Worm (Caenorhabditis elegans) whole organism, mixed stage, embryonic: ENCODE data around the gene nhr-285.

Source experiments
- M03D4.4 ChIP-seq: sonication (generic microtip); optimal IDR thresholded peaks from 2 replicates; lab custom pipeline; 2017; ENCODE audit warnings: mild to moderate bottlenecking, missing genetic modification characterization, missing compliant biosample characterization
- bed-3 ChIP-seq: fragments of 200-800 bp; sonication (Bioruptor generic); optimal IDR thresholded peaks from 3 replicates; lab custom pipeline; 2018; ENCODE audit warnings: mild to moderate bottlenecking, missing genetic modification characterization, moderate library complexity, missing compliant biosample characterization
- blmp-1 ChIP-seq: fragments of 150-350 bp; optimal IDR thresholded peaks from 2 replicates; lab custom pipeline; 2014; ENCODE audit warnings: missing biosample characterization, missing genetic modification characterization
- ceh-43 ChIP-seq: fragments of 200-800 bp; sonication (Bioruptor generic); optimal IDR thresholded peaks from 2 replicates; lab custom pipeline; 2018; ENCODE audit warnings: mild to moderate bottlenecking, missing genetic modification characterization, moderate library complexity, missing compliant biosample characterization
- ceh-83 ChIP-seq: fragments of 200-800 bp; sonication (Bioruptor generic); optimal IDR thresholded peaks from 2 replicates; lab custom pipeline; 2018; ENCODE audit warnings: mild to moderate bottlenecking, missing genetic modification characterization, missing compliant biosample characterization
- ces-1 ChIP-seq: fragments of 150-350 bp; optimal IDR thresholded peaks from 2 replicates; lab custom pipeline; 2014; ENCODE audit warnings: missing biosample characterization, missing genetic modification reagents, missing genetic modification characterization
- cnd-1 ChIP-seq: fragments of 200-800 bp; sonication (Bioruptor generic); optimal IDR thresholded peaks from 2 replicates; lab custom pipeline; 2018; ENCODE audit warnings: mild to moderate bottlenecking, missing genetic modification characterization, missing compliant biosample characterization
- drap-1 ChIP-seq: fragments of 200-800 bp; sonication (Bioruptor generic); optimal IDR thresholded peaks from 3 replicates; lab custom pipeline; 2018; ENCODE audit warnings: mild to moderate bottlenecking, missing genetic modification characterization, missing compliant biosample characterization
- elt-1 ChIP-seq: sonication (generic microtip); optimal IDR thresholded peaks from 2 replicates; lab custom pipeline; 2017; ENCODE audit warnings: missing genetic modification characterization, mild to moderate bottlenecking, missing compliant biosample characterization, antibody characterized with exemption, moderate library complexity, borderline replicate concordance; ENCODE audit not compliant: insufficient read depth
- elt-3 ChIP-seq: fragments of 150-350 bp; optimal IDR thresholded peaks from 2 replicates; lab custom pipeline; 2014; ENCODE audit warnings: missing biosample characterization, missing genetic modification characterization
- flh-1 ChIP-seq: fragments of 200-800 bp; sonication (Bioruptor generic); optimal IDR thresholded peaks from 2 replicates; lab custom pipeline; 2018; ENCODE audit warnings: mild to moderate bottlenecking, missing genetic modification characterization, moderate library complexity, missing compliant biosample characterization
- ham-2 ChIP-seq: fragments of 200-800 bp; sonication (Bioruptor generic); optimal IDR thresholded peaks from 2 replicates; lab custom pipeline; 2018; ENCODE audit warnings: mild to moderate bottlenecking, missing genetic modification characterization, missing compliant biosample characterization
- hlh-1 ChIP-seq: fragments of 150-350 bp; optimal IDR thresholded peaks from 2 replicates; lab custom pipeline; 2014; ENCODE audit warnings: missing biosample characterization, missing genetic modification reagents, missing genetic modification characterization
- lin-13 ChIP-seq: fragments of 150-350 bp; optimal IDR thresholded peaks from 2 replicates; lab custom pipeline; 2014; ENCODE audit warnings: missing biosample characterization, missing genetic modification characterization
- lsy-2 ChIP-seq: fragments of 150-350 bp; optimal IDR thresholded peaks from 2 replicates; lab custom pipeline; 2014; ENCODE audit warnings: missing biosample characterization, missing genetic modification characterization
- mab-5 ChIP-seq: fragments of 150-350 bp; optimal IDR thresholded peaks from 2 replicates; lab custom pipeline; 2014; ENCODE audit warnings: missing biosample characterization, missing genetic modification characterization
- mep-1 ChIP-seq: fragments of 150-350 bp; optimal IDR thresholded peaks from 2 replicates; lab custom pipeline; 2017; ENCODE audit warnings: missing biosample characterization, missing genetic modification reagents, missing genetic modification characterization, inconsistent platforms
- mls-2 ChIP-seq: sonication (generic microtip); optimal IDR thresholded peaks from 2 replicates; lab custom pipeline; 2016; ENCODE audit warnings: mild to moderate bottlenecking, missing genetic modification characterization, moderate library complexity, missing compliant biosample characterization
- nhr-12 ChIP-seq: fragments of 150-350 bp; optimal IDR thresholded peaks from 2 replicates; lab custom pipeline; 2014; ENCODE audit warnings: missing biosample characterization, missing genetic modification characterization
- nhr-2 ChIP-seq: fragments of 150-350 bp; optimal IDR thresholded peaks from 2 replicates; lab custom pipeline; 2014; ENCODE audit warnings: missing biosample characterization, missing genetic modification characterization
- nhr-237 ChIP-seq: fragments of 150-350 bp; optimal IDR thresholded peaks from 2 replicates; lab custom pipeline; 2014; ENCODE audit warnings: missing biosample characterization, missing genetic modification characterization
- nhr-28 ChIP-seq: fragments of 150-350 bp; optimal IDR thresholded peaks from 2 replicates; lab custom pipeline; 2014; ENCODE audit warnings: missing biosample characterization, missing genetic modification characterization
- snpc-4 ChIP-seq: fragments of 150-350 bp; optimal IDR thresholded peaks from 2 replicates; lab custom pipeline; 2014; ENCODE audit warnings: missing biosample characterization, missing genetic modification characterization
- sptf-1 ChIP-seq: sonication (generic microtip); optimal IDR thresholded peaks from 2 replicates; lab custom pipeline; 2017; ENCODE audit warnings: mild to moderate bottlenecking, missing genetic modification characterization, moderate library complexity, missing compliant biosample characterization
- tbx-8 ChIP-seq: fragments of 200-800 bp; sonication (Bioruptor generic); optimal IDR thresholded peaks from 2 replicates; lab custom pipeline; 2018; ENCODE audit warnings: mild to moderate bottlenecking, missing genetic modification characterization, moderate library complexity, missing compliant biosample characterization
- unc-62 ChIP-seq: fragments of 150-350 bp; optimal IDR thresholded peaks from 2 replicates; lab custom pipeline; 2014; ENCODE audit warnings: missing biosample characterization, missing genetic modification reagents, missing genetic modification characterization
- zip-8 ChIP-seq: fragments of 150-350 bp; optimal IDR thresholded peaks from 2 replicates; lab custom pipeline; 2014; ENCODE audit warnings: missing biosample characterization, missing genetic modification characterization

nhr-285 gene

ce11 chrV:15792409-15792808, 13.4 kb upstream of the nhr-285 start, which contains the start of gene T26E4.4:
Gene T26E4.4, minus strand, starts transcription at chrV:15792509.
- TF ChIP-seq nhr-237 (tag; lab: Kevin White, UChicago) = no peak
- TF ChIP-seq ces-1 (GFP tag; lab: Kevin White, UChicago) = no peak
- TF ChIP-seq ceh-43 (GFP tag; lab: Kevin White, UChicago) = no peak
- TF ChIP-seq M03D4.4 (tag; lab: Kevin White, UChicago) = no peak
- TF ChIP-seq nhr-12 (tag; lab: Kevin White, UChicago) = no peak
- no peak for TF ChIP-seq mep-1
- no peak for TF ChIP-seq cnd-1 (tag; lab: Kevin White, UChicago)
- no peak for TF ChIP-seq lin-13 (tag; lab: Kevin White, UChicago)
- TF ChIP-seq mls-2 = no peak
- no peak for TF ChIP-seq elt-3
- no peak for TF ChIP-seq sptf-1 (tag; lab: Kevin White, UChicago)
- TF ChIP-seq snpc-4 (tag; lab: Kevin White, UChicago) = no peak
- no peak for TF ChIP-seq unc-62 (GFP tag; lab: Kevin White, UChicago)
- TF ChIP-seq blmp-1 (tag; lab: Kevin White, UChicago) = no peak
- no peak for TF ChIP-seq ham-2 (GFP tag; lab: Kevin White, UChicago)

- TF ChIP-seq nhr-237 (tag; lab: Kevin White, UChicago) = no peak
- TF ChIP-seq zip-8 (tag; lab: Kevin White, UChicago) = no peak
- no peak for TF ChIP-seq blmp-1 (tag; lab: Kevin White, UChicago)
- TF ChIP-seq, all 35 proteins: peak for 0
Measured at ce11 chrV:15782494-15782893, 3.5 kb upstream of the nhr-285 start, which contains the start of gene T26E4.3. Gene T26E4.3, plus strand, starts transcription at chrV:15782794.

ce11 chrV:15781086-15781485, 2.1 kb upstream of the nhr-285 start, which contains the start of gene T26E4.2:
Gene T26E4.2, plus strand, starts transcription at chrV:15781386.
- no peak for TF ChIP-seq nhr-12 (tag; lab: Kevin White, UChicago)

- TF ChIP-seq mep-1 (no peak), zip-8 (tag; lab: Kevin White, UChicago) (no peak), mls-2 (no peak), nhr-2 (tag; lab: Kevin White, UChicago) (no peak), mab-5 (no peak), bed-3 (GFP tag; lab: Kevin White, UChicago) (no peak), hlh-1 (no peak), lin-13 (tag; lab: Kevin White, UChicago) (no peak), drap-1 (GFP tag; lab: Kevin White, UChicago) (no peak)
- TF ChIP-seq, all 35 proteins: peak for 0
Measured at ce11 chrV:15776651-15777050, 2.4 kb downstream of the nhr-285 start, which contains the start of gene nhr-283. Gene nhr-283, minus strand, starts transcription at chrV:15776751.

- no peak for TF ChIP-seq elt-1 (tag; lab: Kevin White, UChicago)
Measured at ce11 chrV:15773941-15774340, 5.1 kb downstream of the nhr-285 start.

ce11 chrV:15773141-15773540, 5.9 kb downstream of the nhr-285 start, which contains the start of gene nhr-60:
Gene nhr-60, minus strand, starts transcription at chrV:15773241.
- TF ChIP-seq ham-2 (GFP tag; lab: Kevin White, UChicago) = no peak
- TF ChIP-seq snpc-4 (tag; lab: Kevin White, UChicago) = no peak
- no peak for TF ChIP-seq flh-1
- TF ChIP-seq ces-1 (GFP tag; lab: Kevin White, UChicago) = no peak
- no peak for TF ChIP-seq elt-3
- no peak for TF ChIP-seq ceh-43 (GFP tag; lab: Kevin White, UChicago)
- TF ChIP-seq ceh-83 (GFP tag; lab: Kevin White, UChicago) = no peak

ce11 chrV:15769072-15769471, 10.0 kb downstream of the nhr-285 start, which contains the start of gene F57A10.4:
Gene F57A10.4, plus strand, starts transcription at chrV:15769438.
- no peak for TF ChIP-seq tbx-8
- no peak for TF ChIP-seq nhr-2 (tag; lab: Kevin White, UChicago)
- no peak for TF ChIP-seq unc-62 (GFP tag; lab: Kevin White, UChicago)
- no peak for TF ChIP-seq lsy-2
- no peak for TF ChIP-seq nhr-12 (tag; lab: Kevin White, UChicago)
- TF ChIP-seq nhr-28 = no peak
- no peak for TF ChIP-seq ceh-43 (GFP tag; lab: Kevin White, UChicago)
